Fruit fly (Drosophila melanogaster): Measurements from ENCODE around the gene Ac76E.

Ac76E gene

dm6 chr3L:20002482-20003234, 63.6 kb downstream of the Ac76E start, which contains the start of gene CG7668:
Gene CG7668 (plus strand): TSS chr3L:20002736.
- peak; percentile 89 for TF ChIP-seq CG1621 (tag; optimal IDR thresholded peaks at IDR 0.05)
- peak; percentile 91 for TF ChIP-seq Sox102F (GFP tag; optimal IDR thresholded peaks at IDR 0.05)
- TF ChIP-seq CG11762 (GFP tag; optimal IDR thresholded peaks at IDR 0.05; ENCODE audit: insufficient read depth): peak; percentile 85
- TF ChIP-seq dsx (GFP tag; optimal IDR thresholded peaks at IDR 0.05; ENCODE audit: poor library complexity, severe bottlenecking): peak; percentile 91
- peak; percentile 93 for TF ChIP-seq topi (GFP tag; optimal IDR thresholded peaks at IDR 0.05)
- peak; percentile 82 for TF ChIP-seq CG8319 (GFP tag; optimal IDR thresholded peaks at IDR 0.05)
- TF ChIP-seq CG31627 (GFP tag; optimal IDR thresholded peaks at IDR 0.05): peak; percentile 94
- peak; percentile 84 for TF ChIP-seq CG7368 (GFP tag; optimal IDR thresholded peaks at IDR 0.05)
- TF ChIP-seq cyc (GFP tag; optimal IDR thresholded peaks at IDR 0.05): peak; percentile 89
- peak; percentile 92 for TF ChIP-seq CG8119 (GFP tag; IDR thresholded peaks at IDR 0.05)
- TF ChIP-seq CG6854 (GFP tag; optimal IDR thresholded peaks at IDR 0.05): peak; percentile 75
- TF ChIP-seq CG9139 (GFP tag; optimal IDR thresholded peaks at IDR 0.05): peak; percentile 83
- TF ChIP-seq Gug (GFP tag; IDR thresholded peaks at IDR 0.05): peak; percentile 84
- no peak; the same call in 2 of the 3 replicates for TF ChIP-seq CG6163 (GFP tag; IDR thresholded peaks at IDR 0.05)
- TF ChIP-seq CG10669 (GFP tag; optimal IDR thresholded peaks at IDR 0.05): peak; percentile 87
- peak; percentile 41 for TF ChIP-seq fd85E (GFP tag; optimal IDR thresholded peaks at IDR 0.05)
- TF ChIP-seq lz (GFP tag; optimal IDR thresholded peaks at IDR 0.05): peak; percentile 93
- peak; percentile 92 for TF ChIP-seq net (GFP tag; optimal IDR thresholded peaks at IDR 0.05)
- peak; percentile 93 for TF ChIP-seq Ets96B (tag; optimal IDR thresholded peaks at IDR 0.05)
- TF ChIP-seq OdsH (GFP tag; optimal IDR thresholded peaks at IDR 0.05): peak; percentile 92
- peak; percentile 89 for TF ChIP-seq CG10631 (GFP tag; optimal IDR thresholded peaks at IDR 0.05)
- peak; percentile 79 for TF ChIP-seq Blimp-1 (GFP tag; optimal IDR thresholded peaks at IDR 0.05)
- peak; percentile 87 for TF ChIP-seq CG6808 (GFP tag; optimal IDR thresholded peaks at IDR 0.05)
- peak; percentile 82 for TF ChIP-seq Eip93F (GFP tag; optimal IDR thresholded peaks at IDR 0.05)
- TF ChIP-seq acj6 (GFP tag; optimal IDR thresholded peaks at IDR 0.05): peak; percentile 94
- TF ChIP-seq Sox14 (GFP tag; optimal IDR thresholded peaks at IDR 0.05): peak; percentile 92
- peak; percentile 81 for TF ChIP-seq spab (GFP tag; optimal IDR thresholded peaks at IDR 0.05)
- peak; percentile 90 for TF ChIP-seq CG8632 (GFP tag; optimal IDR thresholded peaks at IDR 0.05)
- TF ChIP-seq Hr38 (GFP tag; optimal IDR thresholded peaks at IDR 0.05): no peak
- TF ChIP-seq CG34406 (GFP tag; optimal IDR thresholded peaks at IDR 0.05): peak; percentile 92
- peak; percentile 86 for TF ChIP-seq vri (GFP tag; optimal IDR thresholded peaks at IDR 0.05)
- TF ChIP-seq CG3919 (GFP tag; optimal IDR thresholded peaks at IDR 0.05): peak; percentile 93
- peak; percentile 90 for TF ChIP-seq CG6276 (GFP tag; optimal IDR thresholded peaks at IDR 0.05)
- peak; percentile 55 for TF ChIP-seq fkh (GFP tag; optimal IDR thresholded peaks at IDR 0.05)
- peak; percentile 57 for TF ChIP-seq dac (GFP tag; optimal IDR thresholded peaks at IDR 0.05)
- TF ChIP-seq achi (GFP tag; optimal IDR thresholded peaks at IDR 0.05): peak; percentile 89
- peak; percentile 82 for TF ChIP-seq CG11902 (GFP tag; optimal IDR thresholded peaks at IDR 0.05)
- peak; percentile 84 for TF ChIP-seq Lpt (GFP tag; optimal IDR thresholded peaks at IDR 0.05)
- peak; percentile 92 for TF ChIP-seq pdm3 (GFP tag; optimal IDR thresholded peaks at IDR 0.05)
- no peak for TF ChIP-seq CG32006 (GFP tag; optimal IDR thresholded peaks at IDR 0.05)
- TF ChIP-seq CG3032 (tag; optimal IDR thresholded peaks at IDR 0.05): peak; percentile 92
- peak; percentile 68 for TF ChIP-seq CG4318 (GFP tag; optimal IDR thresholded peaks at IDR 0.05)
- TF ChIP-seq Sox15 (GFP tag; optimal IDR thresholded peaks at IDR 0.05): peak; percentile 87
- TF ChIP-seq Met (GFP tag; optimal IDR thresholded peaks at IDR 0.05): peak; percentile 92
- TF ChIP-seq eg (GFP tag; IDR thresholded peaks at IDR 0.05): no peak; the same call in 2 of the 3 replicates
- no peak; the same call in 1 of the 2 replicates for TF ChIP-seq CG11294 (GFP tag; IDR thresholded peaks at IDR 0.05)
- TF ChIP-seq CG16779 (tag; optimal IDR thresholded peaks at IDR 0.05): no peak
- peak; percentile 91 for TF ChIP-seq Hr4 (GFP tag; optimal IDR thresholded peaks at IDR 0.05)
- peak; percentile 96 for TF ChIP-seq esn (GFP tag; optimal IDR thresholded peaks at IDR 0.05)
- TF ChIP-seq CG6792 (GFP tag; optimal IDR thresholded peaks at IDR 0.05): peak; percentile 88

Measured in whole organism, prepupa.